Worm (Caenorhabditis elegans): ENCODE measurements around the gene Y47D3A.32.
A peak's percentile ranks its signal among the peaks of the same experiment; 100 is the strongest.

Y47D3A.32 gene

ce11 chrIII:11255072-11255471, 2.9 kb downstream of the Y47D3A.32 start (continued):
- TF ChIP-seq elt-3 (tag; optimal IDR thresholded peaks at IDR 0.05) (peak in 3 of 6 experiments; percentile 6 to 51 (median 50)), hlh-4 (tag; optimal IDR thresholded peaks at IDR 0.05) (no peak), nhr-71 (tag; optimal IDR thresholded peaks at IDR 0.05) (peak; percentile 56), lin-35 (GFP tag; optimal IDR thresholded peaks at IDR 0.05) (peak in 1 of 2 experiments; percentile 35), xbp-1 (tag; optimal IDR thresholded peaks at IDR 0.05) (no peak), nhr-20 (tag; optimal IDR thresholded peaks at IDR 0.05) (peak; percentile 73), unc-98 (GFP tag; IDR thresholded peaks at IDR 0.05) (no peak), grh-1 (GFP tag; IDR thresholded peaks at IDR 0.05) (peak; percentile 52; the same call in 1 of the 2 replicates), hpl-2 (GFP tag; optimal IDR thresholded peaks at IDR 0.05) (no peak), nhr-90 (tag; optimal IDR thresholded peaks at IDR 0.05; ENCODE audit: poor library complexity) (peak; percentile 3), C16A3.4 (tag; optimal IDR thresholded peaks at IDR 0.05) (no peak)

- TF ChIP-seq ceh-88 (GFP tag; IDR thresholded peaks at IDR 0.05) (no peak), pag-3 (tag; optimal IDR thresholded peaks at IDR 0.05; ENCODE audit: borderline replicate concordance, insufficient read depth) (peak; percentile 45), lin-13 (GFP tag; optimal IDR thresholded peaks at IDR 0.05) (no peak), ztf-4 (tag; optimal IDR thresholded peaks at IDR 0.05) (no peak), mdl-1 (tag; optimal IDR thresholded peaks at IDR 0.05) (no peak), tbx-2 (tag; optimal IDR thresholded peaks at IDR 0.05) (no peak), snpc-4 (tag; optimal IDR thresholded peaks at IDR 0.05) (no peak), C16A3.4 (tag; optimal IDR thresholded peaks at IDR 0.05) (no peak), ets-5 (GFP tag; IDR thresholded peaks at IDR 0.05) (no peak), efl-1 (optimal IDR thresholded peaks at IDR 0.05) (no peak), efl-1 (GFP tag; optimal IDR thresholded peaks at IDR 0.05 in 1 of 2) (peak in 1 of 2 experiments; percentile 78), nhr-71 (tag; optimal IDR thresholded peaks at IDR 0.05) (peak; percentile 14), unc-86 (tag; optimal IDR thresholded peaks at IDR 0.05) (no peak), nhr-20 (tag; optimal IDR thresholded peaks at IDR 0.05) (peak; percentile 85), swsn-7 (tag; optimal IDR thresholded peaks at IDR 0.05) (no peak), elt-3 (tag; optimal IDR thresholded peaks at IDR 0.05) (peak in 2 of 6 experiments; percentile 30 to 41), unc-98 (GFP tag; IDR thresholded peaks at IDR 0.05) (no peak), egl-13 (tag; optimal IDR thresholded peaks at IDR 0.05) (no peak), mep-1 (tag; optimal IDR thresholded peaks at IDR 0.05) (peak; percentile 45), grh-1 (GFP tag; IDR thresholded peaks at IDR 0.05) (peak; percentile 75), snu-23 (GFP tag; optimal IDR thresholded peaks at IDR 0.05) (peak; percentile 61), lsy-2 (tag; optimal IDR thresholded peaks at IDR 0.05) (peak in 1 of 2 experiments; percentile 38), hlh-4 (tag; optimal IDR thresholded peaks at IDR 0.05) (no peak), lin-14 (GFP tag; optimal IDR thresholded peaks at IDR 0.05) (peak; percentile 71), sptf-1 (tag; optimal IDR thresholded peaks at IDR 0.05) (no peak), Y116A8C.19 (tag; optimal IDR thresholded peaks at IDR 0.05; ENCODE audit: borderline replicate concordance) (no peak), nhr-85 (tag) (peak; percentile 95), blmp-1 (tag; optimal IDR thresholded peaks at IDR 0.05) (peak; percentile 69)
Measured at ce11 chrIII:11262089-11262488, 9.9 kb downstream of the Y47D3A.32 start.

- TF ChIP-seq lsy-2 (tag; optimal IDR thresholded peaks at IDR 0.05) = no peak
- TF ChIP-seq nhr-12 (tag; optimal IDR thresholded peaks at IDR 0.05) = no peak
- TF ChIP-seq C04F5.9 (tag; optimal IDR thresholded peaks at IDR 0.05) = no peak
- no peak for TF ChIP-seq nhr-90 (tag; optimal IDR thresholded peaks at IDR 0.05; ENCODE audit: poor library complexity)
- no peak for TF ChIP-seq nhr-19 (GFP tag; conservative IDR thresholded peaks at IDR 0.05)
- no peak for TF ChIP-seq rnt-1 (tag; optimal IDR thresholded peaks at IDR 0.05)
- no peak for TF ChIP-seq ztf-11 (tag; optimal IDR thresholded peaks at IDR 0.05)
- no peak for TF ChIP-seq pax-3 (tag; optimal IDR thresholded peaks at IDR 0.05)
- TF ChIP-seq efl-3 (GFP tag; optimal IDR thresholded peaks at IDR 0.05) = no peak
- TF ChIP-seq hlh-17 (GFP tag; optimal IDR thresholded peaks at IDR 0.05; ENCODE audit: borderline replicate concordance) = no peak
- no peak for TF ChIP-seq tlp-1 (tag; optimal IDR thresholded peaks at IDR 0.05)
- no peak for TF ChIP-seq aly-2 (tag; optimal IDR thresholded peaks at IDR 0.05)
- peak; percentile 48 for TF ChIP-seq elt-2 (tag; optimal IDR thresholded peaks at IDR 0.05)
- TF ChIP-seq lir-3 (tag; optimal IDR thresholded peaks at IDR 0.05; ENCODE audit: poor library complexity) = no peak
- no peak for TF ChIP-seq ceh-82 (tag; optimal IDR thresholded peaks at IDR 0.05)
- TF ChIP-seq lin-35 (GFP tag; optimal IDR thresholded peaks at IDR 0.05) = peak in 1 of 2 experiments; percentile 4
- no peak for TF ChIP-seq nhr-76 (tag; optimal IDR thresholded peaks at IDR 0.05)
- no peak for TF ChIP-seq mep-1 (tag; optimal IDR thresholded peaks at IDR 0.05)
- no peak for TF ChIP-seq sup-37 (GFP tag; optimal IDR thresholded peaks at IDR 0.05)
- no peak for TF ChIP-seq nhr-84 (tag; optimal IDR thresholded peaks at IDR 0.05)
- TF ChIP-seq mab-9 (GFP tag; IDR thresholded peaks at IDR 0.05) = no peak
- no peak for TF ChIP-seq efl-1 (optimal IDR thresholded peaks at IDR 0.05)
- peak in 1 of 2 experiments; percentile 43 for TF ChIP-seq efl-1 (GFP tag; optimal IDR thresholded peaks at IDR 0.05 in 1 of 2)
Measured at ce11 chrIII:11267372-11267771, 15.2 kb downstream of the Y47D3A.32 start.
